Fruit fly (Drosophila melanogaster) whole organism: Measurements from ENCODE around the gene Rpt6.

Experiments used
- CG8478 ChIP-seq: fragments of >200 bp; optimal IDR thresholded peaks from 2 replicates; lab custom pipeline; 2018; ENCODE audit warnings: inconsistent platforms
- Dll ChIP-seq: fragments of >200 bp; optimal IDR thresholded peaks from 2 replicates; lab custom pipeline; 2017
- pan ChIP-seq: fragments of >200 bp; optimal IDR thresholded peaks from 2 replicates; lab custom pipeline; 2017
- psq ChIP-seq: fragments of >200 bp; optimal IDR thresholded peaks from 2 replicates; lab custom pipeline; 2017
- usp ChIP-seq: fragments of >200 bp; optimal IDR thresholded peaks from 2 replicates; lab custom pipeline; 2017; ENCODE audit warnings: missing biosample characterization, missing genetic modification characterization, mixed read lengths

dm6 chrX:21333135-21333534 lies 17.3 kb downstream of the Rpt6 start:
- TF ChIP-seq CG8478 (lab: Kevin White, UChicago): no peak
- TF ChIP-seq psq (lab: Kevin White, UChicago): no peak
- no peak for TF ChIP-seq Dll (lab: Kevin White, UChicago)
- TF ChIP-seq pan (lab: Kevin White, UChicago): no peak
- TF ChIP-seq usp (GFP tag; lab: Kevin White, UChicago): no peak
